Fruit fly (Drosophila melanogaster): ENCODE data around the gene Hsp27.

Hsp27 gene

DNA sequence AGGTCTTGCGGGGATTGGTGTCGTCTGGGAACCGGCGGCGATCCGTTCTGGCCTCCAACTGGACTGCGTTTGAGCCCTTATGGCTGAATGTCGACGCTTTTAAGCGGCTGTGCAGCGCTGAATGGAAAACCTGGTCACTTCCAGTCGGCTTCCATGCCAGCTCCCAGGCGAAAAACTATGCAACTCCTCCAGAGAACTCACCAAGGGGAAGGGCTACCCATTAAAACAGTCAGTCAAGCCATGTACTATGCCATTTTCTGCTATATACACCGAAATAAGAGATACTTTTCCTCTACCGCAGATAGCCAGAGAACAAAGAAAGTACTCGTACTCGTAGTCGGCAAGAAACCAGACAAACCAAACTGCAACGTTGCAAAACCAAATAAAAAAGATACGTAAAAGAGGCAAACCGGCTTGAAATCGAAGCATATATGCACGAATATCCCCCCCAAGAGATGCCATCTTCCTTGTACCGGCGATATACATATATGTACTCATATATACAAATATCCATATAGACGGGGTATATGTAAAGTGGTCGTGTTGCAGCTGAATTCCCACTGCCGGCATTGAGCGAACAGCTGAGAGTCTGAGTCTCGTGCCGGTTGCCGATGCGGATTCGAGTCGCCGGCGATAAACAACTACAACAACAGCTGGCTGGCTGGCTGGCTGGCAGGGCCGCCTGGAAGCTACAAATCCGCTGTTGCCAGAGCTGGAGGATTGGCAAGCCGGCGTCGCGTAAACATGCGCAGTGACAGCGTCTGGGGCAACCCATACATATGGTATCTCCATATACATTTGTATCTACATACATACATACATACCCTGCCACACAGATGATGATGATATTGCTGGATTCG, 4.1 kb upstream of the Hsp27 start, which contains the start of gene Hsp67Ba (continued):
- TF ChIP-seq gcm2 (GFP tag; optimal IDR thresholded peaks at IDR 0.05) (no peak), org-1 (GFP tag; optimal IDR thresholded peaks at IDR 0.05) (no peak), nom (GFP tag; optimal IDR thresholded peaks at IDR 0.05) (peak; percentile 49), NC2β (GFP tag; optimal IDR thresholded peaks at IDR 0.05) (no peak), CG34422 (GFP tag; IDR thresholded peaks at IDR 0.05) (peak; percentile 60; the same call in 1 of the 3 replicates), Chrac-16 (GFP tag; optimal IDR thresholded peaks at IDR 0.05) (no peak), CG11093 (GFP tag; IDR thresholded peaks at IDR 0.05) (no peak), Med (GFP tag) (peak; percentile 50), CrebB (tag; optimal IDR thresholded peaks at IDR 0.05) (no peak), sob (GFP tag; IDR thresholded peaks at IDR 0.05) (no peak), CG11560 (tag; IDR thresholded peaks at IDR 0.05) (no peak), CG10543 (GFP tag; optimal IDR thresholded peaks at IDR 0.05) (peak; percentile 17), trem (tag; optimal IDR thresholded peaks at IDR 0.05) (no peak), Drgx (GFP tag; IDR thresholded peaks at IDR 0.05) (peak; percentile 29; the same call in 1 of the 2 replicates), Nf-YC (tag; optimal IDR thresholded peaks at IDR 0.05) (peak; percentile 34), Myb (GFP tag; optimal IDR thresholded peaks at IDR 0.05) (no peak), crp (GFP tag; optimal IDR thresholded peaks at IDR 0.05) (peak in 1 of 2 experiments; percentile 39), CG30020 (tag; optimal IDR thresholded peaks at IDR 0.05) (no peak), corto (GFP tag; optimal IDR thresholded peaks at IDR 0.05) (peak; percentile 47), gfzf (GFP tag; optimal IDR thresholded peaks at IDR 0.05) (no peak), btn (GFP tag; optimal IDR thresholded peaks at IDR 0.05) (no peak), Sry-β (GFP tag; optimal IDR thresholded peaks at IDR 0.05) (no peak), cato (GFP tag; optimal IDR thresholded peaks at IDR 0.05; ENCODE audit: borderline replicate concordance) (no peak), NFAT (GFP tag; IDR thresholded peaks at IDR 0.05) (no peak), tin (GFP tag; optimal IDR thresholded peaks at IDR 0.05) (no peak), MBD-R2 (GFP tag; IDR thresholded peaks at IDR 0.05) (no peak), B-H2 (GFP tag; optimal IDR thresholded peaks at IDR 0.05) (peak; percentile 24)

DNA sequence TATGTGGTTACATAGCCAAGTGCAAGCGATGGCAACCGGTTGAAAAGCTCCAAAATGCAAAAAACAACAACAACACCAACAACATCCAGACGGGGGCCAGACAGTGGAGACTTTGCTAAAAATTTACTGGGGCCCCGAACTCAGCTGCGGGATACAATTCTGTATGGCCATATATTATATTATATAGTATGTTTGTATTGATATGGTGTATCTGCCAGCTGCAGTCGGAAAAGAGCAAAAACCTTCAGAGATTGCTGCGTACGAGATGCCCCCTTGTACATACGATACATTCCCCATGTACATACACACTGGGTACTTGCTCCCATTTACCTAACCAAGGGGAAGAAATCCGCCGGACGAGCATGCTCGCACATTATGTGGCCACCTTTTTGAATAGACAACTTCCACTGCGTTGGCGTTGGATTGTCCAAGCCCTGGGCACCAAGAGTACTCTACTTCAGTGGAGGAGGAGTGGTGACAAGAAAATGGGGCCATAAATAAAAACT, 3.5 kb upstream of the Hsp27 start:
- TF ChIP-seq CG6272 (GFP tag; IDR thresholded peaks at IDR 0.05), result no peak
- peak; percentile 30 for TF ChIP-seq Med (GFP tag)
- TF ChIP-seq nom (GFP tag; optimal IDR thresholded peaks at IDR 0.05), result peak; percentile 41
- no peak for TF ChIP-seq CG9609 (GFP tag; optimal IDR thresholded peaks at IDR 0.05)
- TF ChIP-seq CG7963 (GFP tag; IDR thresholded peaks at IDR 0.05; ENCODE audit: partially characterized antibody), result no peak
- no peak for TF ChIP-seq lilli (GFP tag; optimal IDR thresholded peaks at IDR 0.05)
- no peak for TF ChIP-seq disco-r (GFP tag; optimal IDR thresholded peaks at IDR 0.05)
- no peak for TF ChIP-seq ro (GFP tag; IDR thresholded peaks at IDR 0.05)
- TF ChIP-seq zen (tag; optimal IDR thresholded peaks at IDR 0.05), result no peak
- TF ChIP-seq her (GFP tag; optimal IDR thresholded peaks at IDR 0.05), result no peak
- TF ChIP-seq Hr51 (GFP tag; optimal IDR thresholded peaks at IDR 0.05), result no peak
- TF ChIP-seq CG11398 (GFP tag; optimal IDR thresholded peaks at IDR 0.05), result no peak
- TF ChIP-seq CG30431 (GFP tag; optimal IDR thresholded peaks at IDR 0.05), result no peak
- no peak for TF ChIP-seq ab (GFP tag; optimal IDR thresholded peaks at IDR 0.05)
- TF ChIP-seq HLH4C (GFP tag; IDR thresholded peaks at IDR 0.05; ENCODE audit: partially characterized antibody), result no peak
- TF ChIP-seq btn (GFP tag; optimal IDR thresholded peaks at IDR 0.05), result no peak
- TF ChIP-seq YL-1 (GFP tag; optimal IDR thresholded peaks at IDR 0.05), result no peak
- TF ChIP-seq CG14860 (GFP tag; IDR thresholded peaks at IDR 0.05; ENCODE audit: partially characterized antibody), result no peak
- peak; percentile 12 for TF ChIP-seq CG17912 (GFP tag; optimal IDR thresholded peaks at IDR 0.05)
- TF ChIP-seq Side (GFP tag; optimal IDR thresholded peaks at IDR 0.05), result no peak
- no peak for TF ChIP-seq CG32767 (GFP tag; IDR thresholded peaks at IDR 0.05)
- no peak for TF ChIP-seq pfk (GFP tag; optimal IDR thresholded peaks at IDR 0.05)
- TF ChIP-seq gro (GFP tag; optimal IDR thresholded peaks at IDR 0.05), result no peak
- TF ChIP-seq GATAe (GFP tag; conservative IDR thresholded peaks at IDR 0.05), result no peak
- no peak for TF ChIP-seq H2.0 (GFP tag; IDR thresholded peaks at IDR 0.05)
